Fruit fly (Drosophila melanogaster) whole organism, embryonic: ENCODE results near the gene CG33307.

Experiments
- Abd-B ChIP-seq: fragments of 200-800 bp; sonication (Bioruptor generic); optimal IDR thresholded peaks from 2 replicates; lab custom pipeline; 2018; ENCODE audit warnings: missing biosample characterization, mild to moderate bottlenecking, missing genetic modification characterization, moderate library complexity
- CG12104 ChIP-seq: fragments of 200-800 bp; sonication (Bioruptor generic); optimal IDR thresholded peaks from 3 replicates; lab custom pipeline; 2016; ENCODE audit warnings: missing biosample characterization, missing genetic modification characterization
- CG12236 ChIP-seq: fragments of 200-800 bp; sonication (Bioruptor generic); optimal IDR thresholded peaks from 2 replicates; lab custom pipeline; 2016; ENCODE audit warnings: missing biosample characterization, missing genetic modification characterization
- CG3726 ChIP-seq: fragments of 200-800 bp; sonication (Bioruptor generic); IDR thresholded peaks from 3 replicates; pipeline ENCODE4, ENCODE4 v1.3.6; 2022; ENCODE audit warnings: missing biosample characterization, missing genetic modification characterization
- CG9932 ChIP-seq: fragments of 200-800 bp; sonication (Bioruptor generic); IDR thresholded peaks from 2 replicates; pipeline ENCODE4 v1.3.6; 2022; ENCODE audit warnings: missing biosample characterization, missing genetic modification characterization
- D ChIP-seq, 2 experiments: fragments of 200-800 bp in 1 of 2; fragments of >200 bp in 1 of 2; sonication (Bioruptor generic) in 1 of 2; optimal IDR thresholded peaks; 2 replicates in 1 of 2; 3 replicates in 1 of 2; lab custom pipeline; 2017; ENCODE audit warnings: mild to moderate bottlenecking in 1 of 2, missing biosample characterization in 1 of 2, missing genetic modification characterization in 1 of 2, missing genetic modification reagents in 1 of 2
- Dp ChIP-seq: fragments of 200-800 bp; sonication (Bioruptor generic); optimal IDR thresholded peaks from 2 replicates; lab custom pipeline; 2018; ENCODE audit warnings: missing biosample characterization, mild to moderate bottlenecking, missing genetic modification characterization, moderate library complexity
- Eip74EF ChIP-seq, 2 experiments: fragments of 200-800 bp in 1 of 2; fragments of >200 bp in 1 of 2; sonication (Bioruptor generic) in 1 of 2; optimal IDR thresholded peaks; 2 replicates each; lab custom pipeline; 2017 to 2019; ENCODE audit warnings: missing biosample characterization in 2 of 2, missing genetic modification characterization in 2 of 2, mild to moderate bottlenecking in 1 of 2, moderate library complexity in 1 of 2
- Ets65A ChIP-seq: fragments of 200-800 bp; sonication (Bioruptor generic); peaks from one replicate; lab custom pipeline; 2016; ENCODE audit warnings: missing biosample characterization, missing genetic modification characterization
- Gug ChIP-seq: fragments of 200-800 bp; sonication (Bioruptor generic); IDR thresholded peaks from 4 replicates; pipeline ENCODE4 v1.3.6; 2022; ENCODE audit warnings: missing biosample characterization, missing genetic modification characterization
- Neu2 ChIP-seq: fragments of 200-800 bp; sonication (Bioruptor generic); optimal IDR thresholded peaks from 3 replicates; lab custom pipeline; 2016; ENCODE audit warnings: missing biosample characterization, missing genetic modification characterization, borderline replicate concordance
- Oli ChIP-seq: fragments of 200-800 bp; sonication (Bioruptor generic); optimal IDR thresholded peaks from 2 replicates; lab custom pipeline; 2018; ENCODE audit warnings: missing biosample characterization, mild to moderate bottlenecking, missing genetic modification characterization, moderate library complexity
- Usf ChIP-seq: fragments of 200-800 bp; sonication (Bioruptor generic); optimal IDR thresholded peaks from 2 replicates; lab custom pipeline; 2017; ENCODE audit warnings: missing genotype, missing biosample characterization, missing genetic modification characterization
- ap ChIP-seq: fragments of 200-800 bp; sonication (Bioruptor generic); IDR thresholded peaks from 2 replicates; pipeline ENCODE4 v1.3.6; 2022; ENCODE audit warnings: missing biosample characterization, missing genetic modification characterization
- bbx ChIP-seq: fragments of 200-800 bp; sonication (Bioruptor generic); IDR thresholded peaks from 2 replicates; pipeline ENCODE4 v1.3.6; 2022; ENCODE audit warnings: missing biosample characterization, missing genetic modification characterization; ENCODE audit not compliant: partially characterized antibody
- cad ChIP-seq: fragments of >200 bp; optimal IDR thresholded peaks from 2 replicates; lab custom pipeline; 2017; ENCODE audit warnings: missing biosample characterization, missing genetic modification characterization
- chinmo ChIP-seq: fragments of 200-800 bp; sonication (Bioruptor generic); IDR thresholded peaks from 4 replicates; pipeline ENCODE4 v1.3.6; 2022; ENCODE audit warnings: missing biosample characterization, missing genetic modification characterization; ENCODE audit not compliant: partially characterized antibody
- dan ChIP-seq: fragments of 200-800 bp; sonication (Bioruptor generic); IDR thresholded peaks from 2 replicates; pipeline ENCODE4 v1.3.6; 2022; ENCODE audit warnings: missing biosample characterization, missing genetic modification characterization
- dm ChIP-seq: fragments of 200-800 bp; sonication (Bioruptor generic); optimal IDR thresholded peaks from 3 replicates; lab custom pipeline; 2016; ENCODE audit warnings: missing biosample characterization, missing genetic modification characterization
- exex ChIP-seq: fragments of 200-800 bp; sonication (Bioruptor generic); optimal IDR thresholded peaks from 4 replicates; lab custom pipeline; 2018; ENCODE audit warnings: missing biosample characterization, mild to moderate bottlenecking, missing genetic modification characterization, moderate library complexity
- hbn ChIP-seq: fragments of 200-800 bp; sonication (Bioruptor generic); IDR thresholded peaks from 2 replicates; pipeline ENCODE4 v1.3.6; 2022; ENCODE audit warnings: missing biosample characterization, missing genetic modification characterization; ENCODE audit not compliant: partially characterized antibody
- ind ChIP-seq: fragments of 200-800 bp; sonication (Bioruptor generic); optimal IDR thresholded peaks from 3 replicates; lab custom pipeline; 2016; ENCODE audit warnings: missing biosample characterization, missing genetic modification characterization
- mld ChIP-seq: fragments of 200-800 bp; sonication (Bioruptor generic); IDR thresholded peaks from 3 replicates; pipeline ENCODE4 v1.3.6; 2022; ENCODE audit warnings: missing biosample characterization, missing genetic modification characterization; ENCODE audit not compliant: partially characterized antibody
- odd ChIP-seq: fragments of 200-800 bp; sonication (Bioruptor generic); optimal IDR thresholded peaks from 2 replicates; lab custom pipeline; 2017; ENCODE audit warnings: missing biosample characterization, mild to moderate bottlenecking, missing genetic modification characterization
- onecut ChIP-seq: fragments of 200-800 bp; sonication (Bioruptor generic); IDR thresholded peaks from 2 replicates; pipeline ENCODE4 v1.3.6; 2022; ENCODE audit warnings: missing biosample characterization, missing genetic modification characterization
- pnt ChIP-seq: fragments of 200-800 bp; sonication (Bioruptor generic); optimal IDR thresholded peaks from 3 replicates; lab custom pipeline; 2016; ENCODE audit warnings: missing biosample characterization, missing genetic modification characterization
- slou ChIP-seq: fragments of 200-800 bp; sonication (Bioruptor generic); optimal IDR thresholded peaks from 3 replicates; lab custom pipeline; 2016; ENCODE audit warnings: missing biosample characterization, missing genetic modification characterization
- sob ChIP-seq: fragments of 200-800 bp; sonication (Bioruptor generic); IDR thresholded peaks from 2 replicates; pipeline ENCODE4 v1.3.6; 2022; ENCODE audit warnings: missing biosample characterization, missing genetic modification characterization
- tll ChIP-seq, 2 experiments: fragments of 200-800 bp in 1 of 2; fragments of >200 bp in 1 of 2; sonication (Bioruptor generic) in 1 of 2; optimal IDR thresholded peaks; 2 replicates each; lab custom pipeline; 2017 to 2019; ENCODE audit warnings: missing biosample characterization in 2 of 2, missing genetic modification characterization in 2 of 2, mild to moderate bottlenecking in 1 of 2, moderate library complexity in 1 of 2
- z ChIP-seq: fragments of 200-800 bp; sonication (Bioruptor generic); IDR thresholded peaks from 3 replicates; pipeline ENCODE4 v1.3.6; 2022; ENCODE audit warnings: missing biosample characterization, missing genetic modification characterization
- zen ChIP-seq: fragments of 200-800 bp; sonication (Bioruptor generic); optimal IDR thresholded peaks from 3 replicates; lab custom pipeline; 2018; ENCODE audit warnings: missing biosample characterization, mild to moderate bottlenecking, missing genetic modification characterization, moderate library complexity
- zen2 ChIP-seq: fragments of 200-800 bp; sonication (Bioruptor generic); IDR thresholded peaks from 3 replicates; pipeline ENCODE4 v1.3.6; 2022; ENCODE audit warnings: missing biosample characterization, missing genetic modification characterization; ENCODE audit not compliant: partially characterized antibody

Gene CG33307

dm6 chr2L:13867653-13868052 lies 26.3 kb upstream of the CG33307 start:
- no peak for TF ChIP-seq CG12236
- TF ChIP-seq ind (GFP tag; lab: Kevin White, UChicago) = no peak
- no peak for TF ChIP-seq Neu2 (GFP tag; lab: Kevin White, UChicago)
- no peak for TF ChIP-seq onecut
- TF ChIP-seq Abd-B (GFP tag; lab: Kevin White, UChicago) = no peak
- TF ChIP-seq zen2 (GFP tag; lab: Robert Waterston, UW) = no peak
- no peak for TF ChIP-seq ap (GFP tag; lab: Robert Waterston, UW)
- TF ChIP-seq chinmo (GFP tag; lab: Robert Waterston, UW) = no peak
- TF ChIP-seq Dp (GFP tag; lab: Kevin White, UChicago) = no peak
- TF ChIP-seq tll (GFP tag; optimal IDR thresholded peaks at IDR 0.05; lab: Kevin White, UChicago) = peak in 1 of 2 experiments; percentile 50
- no peak for TF ChIP-seq mld (GFP tag; lab: Robert Waterston, UW)
- TF ChIP-seq bbx = no peak
- TF ChIP-seq Eip74EF (GFP tag; optimal IDR thresholded peaks at IDR 0.05; lab: Kevin White, UChicago) = no peak
- no peak for TF ChIP-seq CG12104 (GFP tag; lab: Kevin White, UChicago)
- no peak for TF ChIP-seq CG9932 (GFP tag; lab: Robert Waterston, UW)
- 0 out of 3 replicates have a peak, but pooled peaks have one; percentile 20 for TF ChIP-seq CG3726 (GFP tag; lab: Robert Waterston, UW)
- peak; percentile 61 for TF ChIP-seq zen
- TF ChIP-seq Gug (GFP tag; lab: Robert Waterston, UW) = no peak
- no peak for TF ChIP-seq dm (GFP tag; lab: Kevin White, UChicago)
- no peak for TF ChIP-seq hbn (GFP tag; lab: Robert Waterston, UW)

- TF ChIP-seq zen = peak; percentile 66
- no peak for TF ChIP-seq Usf
- TF ChIP-seq pnt (GFP tag; lab: Kevin White, UChicago) = no peak
- TF ChIP-seq cad = peak; percentile 81
- peak; percentile 87 for TF ChIP-seq D (optimal IDR thresholded peaks at IDR 0.05; lab: Kevin White, UChicago)
- no peak for TF ChIP-seq D (GFP tag; optimal IDR thresholded peaks at IDR 0.05; lab: Kevin White, UChicago)
- TF ChIP-seq, all 482 proteins: peak for 3
These were observed 9.8 kb upstream of the CG33307 start for dm6 chr2L:13851098-13851497.

dm6 chr2L:13849125-13849524 lies 7.8 kb upstream of the CG33307 start, which contains the start of gene CG7968:
Gene CG7968, plus strand, starts transcription at chr2L:13849400.
- no peak for TF ChIP-seq Eip74EF (GFP tag; optimal IDR thresholded peaks at IDR 0.05; lab: Kevin White, UChicago)
- peak; percentile 93 for TF ChIP-seq exex (tag; lab: Kevin White, UChicago)

- TF ChIP-seq exex (tag; lab: Kevin White, UChicago) (peak; percentile 29), sob (GFP tag; lab: Robert Waterston, UW) (0 out of 2 replicates have a peak, but pooled peaks have one; percentile 12), odd (no peak), Ets65A (GFP tag; lab: Kevin White, UChicago) (peak; percentile 63), slou (no peak), z (GFP tag; lab: Robert Waterston, UW) (no peak), dan (GFP tag; lab: Robert Waterston, UW) (no peak), Oli (tag; lab: Kevin White, UChicago) (no peak)
These were observed 6.3 kb upstream of the CG33307 start, which contains the start of gene CG7953 for dm6 chr2L:13847625-13848024. Gene CG7953, plus strand, starts transcription at chr2L:13847925.
